Worm (Caenorhabditis elegans): ENCODE results near the gene mrpl-49.
A peak's percentile ranks its signal among the peaks of the same experiment; 100 is the strongest.

The mrpl-49 gene

ce11 chrV:12741684-12742083, 13.3 kb downstream of the mrpl-49 start, which contains the start of gene hrg-7 (continued):
- TF ChIP-seq mdl-1 (tag; optimal IDR thresholded peaks at IDR 0.05) (no peak), ZK546.5 (tag; optimal IDR thresholded peaks at IDR 0.05) (no peak), dve-1 (tag; optimal IDR thresholded peaks at IDR 0.05; ENCODE audit: insufficient read depth) (peak; percentile 64), vab-7 (GFP tag; IDR thresholded peaks at IDR 0.05) (no peak), gei-8 (GFP tag; optimal IDR thresholded peaks at IDR 0.05) (no peak), daf-16 (GFP tag; optimal IDR thresholded peaks at IDR 0.05) (no peak), daf-16 (tag; optimal IDR thresholded peaks at IDR 0.05) (peak; percentile 63), lim-7 (GFP tag; IDR thresholded peaks at IDR 0.05) (no peak), R02D3.7 (tag; optimal IDR thresholded peaks at IDR 0.05) (no peak), fos-1 (tag; optimal IDR thresholded peaks at IDR 0.05) (no peak), zip-2 (tag; optimal IDR thresholded peaks at IDR 0.05) (no peak), egl-43 (GFP tag; IDR thresholded peaks at IDR 0.05) (no peak), unc-39 (tag; optimal IDR thresholded peaks at IDR 0.05) (no peak), hlh-11 (tag; optimal IDR thresholded peaks at IDR 0.05) (peak; percentile 51), ztf-7 (tag; optimal IDR thresholded peaks at IDR 0.05) (peak; percentile 96), zfp-2 (tag; optimal IDR thresholded peaks at IDR 0.05) (no peak), Y105C5A.15 (GFP tag; IDR thresholded peaks at IDR 0.05) (no peak)

- TF ChIP-seq F26F4.8 (GFP tag; conservative IDR thresholded peaks at IDR 0.05): no peak
- peak; percentile 66 for TF ChIP-seq mep-1 (tag; optimal IDR thresholded peaks at IDR 0.05)
- TF ChIP-seq nhr-48 (tag; optimal IDR thresholded peaks at IDR 0.05): peak; percentile 13
- TF ChIP-seq F49E8.2 (tag; optimal IDR thresholded peaks at IDR 0.05; ENCODE audit: borderline replicate concordance): no peak
- peak; percentile 62 for TF ChIP-seq duxl-1 (tag; optimal IDR thresholded peaks at IDR 0.05; ENCODE audit: poor library complexity)
- TF ChIP-seq mxl-2 (GFP tag; conservative IDR thresholded peaks at IDR 0.05): no peak
- TF ChIP-seq mes-2 (tag; optimal IDR thresholded peaks at IDR 0.05; ENCODE audit: poor library complexity, severe bottlenecking): peak; percentile 69
- TF ChIP-seq tra-1 (GFP tag; IDR thresholded peaks at IDR 0.05): no peak
- peak; percentile 2 for TF ChIP-seq spr-1 (tag; optimal IDR thresholded peaks at IDR 0.05)
- no peak for TF ChIP-seq ces-1 (GFP tag; optimal IDR thresholded peaks at IDR 0.05)
- TF ChIP-seq dmd-6 (GFP tag; IDR thresholded peaks at IDR 0.05): no peak
- TF ChIP-seq daf-8 (GFP tag; IDR thresholded peaks at IDR 0.05): no peak
- no peak for TF ChIP-seq zag-1 (tag; optimal IDR thresholded peaks at IDR 0.05)
- TF ChIP-seq nhr-10 (tag; optimal IDR thresholded peaks at IDR 0.05): peak; percentile 29
- TF ChIP-seq saeg-2 (GFP tag; IDR thresholded peaks at IDR 0.05): no peak
- no peak for TF ChIP-seq ceh-20 (GFP tag; IDR thresholded peaks at IDR 0.05)
- TF ChIP-seq daf-12 (tag; optimal IDR thresholded peaks at IDR 0.05): no peak
- no peak for TF ChIP-seq ama-1 (optimal IDR thresholded peaks at IDR 0.05)
- no peak for TF ChIP-seq nhr-111 (GFP tag; optimal IDR thresholded peaks at IDR 0.05)
- no peak for TF ChIP-seq nhr-77 (tag; optimal IDR thresholded peaks at IDR 0.05)
- peak; percentile 28 for TF ChIP-seq pqm-1 (tag; optimal IDR thresholded peaks at IDR 0.05)
- TF ChIP-seq ceh-32 (tag; optimal IDR thresholded peaks at IDR 0.05; ENCODE audit: poor library complexity): no peak
- TF ChIP-seq nhr-25 (tag; optimal IDR thresholded peaks at IDR 0.05; ENCODE audit: borderline replicate concordance, insufficient read depth): no peak
- peak; percentile 49 for TF ChIP-seq nhr-102 (tag; optimal IDR thresholded peaks at IDR 0.05)
- no peak for TF ChIP-seq ctbp-1 (GFP tag; IDR thresholded peaks at IDR 0.05)
- no peak for TF ChIP-seq tag-97 (GFP tag; IDR thresholded peaks at IDR 0.05)
- TF ChIP-seq dve-1 (tag; optimal IDR thresholded peaks at IDR 0.05; ENCODE audit: insufficient read depth): peak; percentile 53
- no peak for TF ChIP-seq nhr-11 (tag; optimal IDR thresholded peaks at IDR 0.05)
- no peak for TF ChIP-seq nhr-41 (GFP tag; IDR thresholded peaks at IDR 0.05)
Observed at ce11 chrV:12743778-12744502, 15.5 kb downstream of the mrpl-49 start.
